Fruit fly (Drosophila melanogaster): ENCODE results near the gene Samuel.

Samuel gene

dm6 chr2L:11065106-11065878, 1.5 kb downstream of the Samuel start (continued):
- TF ChIP-seq ind (GFP tag; optimal IDR thresholded peaks at IDR 0.05): peak; percentile 25
- no peak for TF ChIP-seq az2 (GFP tag; optimal IDR thresholded peaks at IDR 0.05)
- peak; percentile 11 for TF ChIP-seq CG12391 (tag; optimal IDR thresholded peaks at IDR 0.05)
- TF ChIP-seq mam (GFP tag; optimal IDR thresholded peaks at IDR 0.05): peak; percentile 8
- TF ChIP-seq eve (GFP tag; optimal IDR thresholded peaks at IDR 0.05): no peak
- TF ChIP-seq CG13424 (tag; optimal IDR thresholded peaks at IDR 0.05): peak; percentile 5
- TF ChIP-seq oc (tag; optimal IDR thresholded peaks at IDR 0.05): no peak
- peak; percentile 10 for TF ChIP-seq exex (tag; optimal IDR thresholded peaks at IDR 0.05)
- no peak for TF ChIP-seq CG6654 (GFP tag; optimal IDR thresholded peaks at IDR 0.05)
- TF ChIP-seq CG11456 (GFP tag; IDR thresholded peaks at IDR 0.05): 0 out of 3 replicates have a peak, but pooled peaks have one; percentile 6
- TF ChIP-seq Sry-δ (GFP tag; optimal IDR thresholded peaks at IDR 0.05): no peak
- peak; percentile 9 for TF ChIP-seq phol (tag; optimal IDR thresholded peaks at IDR 0.05)
- no peak for TF ChIP-seq Hr78 (GFP tag; optimal IDR thresholded peaks at IDR 0.05)
- TF ChIP-seq D19B (GFP tag; optimal IDR thresholded peaks at IDR 0.05): peak; percentile 33
- no peak for TF ChIP-seq CG10321 (GFP tag; IDR thresholded peaks at IDR 0.05)
- TF ChIP-seq gt (GFP tag; IDR thresholded peaks at IDR 0.05): no peak
- peak; percentile 20 for TF ChIP-seq zfh2 (GFP tag; optimal IDR thresholded peaks at IDR 0.05)
- TF ChIP-seq wor (GFP tag; IDR thresholded peaks at IDR 0.05): no peak
- 0 out of 2 replicates have a peak, but pooled peaks have one; percentile 20 for TF ChIP-seq CG8765 (GFP tag; IDR thresholded peaks at IDR 0.05)
- no peak for TF ChIP-seq mld (GFP tag; IDR thresholded peaks at IDR 0.05; ENCODE audit: partially characterized antibody)
- TF ChIP-seq Sox102F (GFP tag; optimal IDR thresholded peaks at IDR 0.05): peak; percentile 25
- no peak for TF ChIP-seq Xbp1 (GFP tag; optimal IDR thresholded peaks at IDR 0.05)
- no peak for TF ChIP-seq dmrt11E (tag; optimal IDR thresholded peaks at IDR 0.05)
- TF ChIP-seq esg (GFP tag; conservative IDR thresholded peaks at IDR 0.05): 0 out of 2 replicates have a peak, but pooled peaks have one; percentile 21
- TF ChIP-seq CG17361 (GFP tag; IDR thresholded peaks at IDR 0.05): peak; percentile 48; the same call in 2 of the 3 replicates
- peak; percentile 70 for TF ChIP-seq crol (GFP tag; IDR thresholded peaks at IDR 0.05)
- TF ChIP-seq pb (GFP tag; optimal IDR thresholded peaks at IDR 0.05): no peak
- TF ChIP-seq CG7556 (GFP tag; optimal IDR thresholded peaks at IDR 0.05): peak; percentile 5
- peak; percentile 69 for TF ChIP-seq CG2678 (tag; optimal IDR thresholded peaks at IDR 0.05)
- TF ChIP-seq CG31224 (GFP tag; IDR thresholded peaks at IDR 0.05): peak; percentile 55
- peak; percentile 41 for TF ChIP-seq CG13775 (GFP tag; optimal IDR thresholded peaks at IDR 0.05)
- TF ChIP-seq gem (tag; optimal IDR thresholded peaks at IDR 0.05): peak; percentile 67
- TF ChIP-seq CG18599 (GFP tag; optimal IDR thresholded peaks at IDR 0.05): peak; percentile 71
- no peak for TF ChIP-seq C15 (GFP tag; IDR thresholded peaks at IDR 0.05)
- TF ChIP-seq Camta (GFP tag; optimal IDR thresholded peaks at IDR 0.05): no peak
- peak; percentile 2 for TF ChIP-seq kah (GFP tag; optimal IDR thresholded peaks at IDR 0.05)
- no peak for TF ChIP-seq vfl (GFP tag; optimal IDR thresholded peaks at IDR 0.05)
- peak; percentile 74; the same call in 1 of the 2 replicates for TF ChIP-seq Drgx (GFP tag; IDR thresholded peaks at IDR 0.05)
- no peak for TF ChIP-seq CG15514 (GFP tag; optimal IDR thresholded peaks at IDR 0.05)
- TF ChIP-seq CG9876 (GFP tag; optimal IDR thresholded peaks at IDR 0.05): no peak
- peak; percentile 8 for TF ChIP-seq org-1 (GFP tag; optimal IDR thresholded peaks at IDR 0.05)
- no peak for TF ChIP-seq dimm (GFP tag; IDR thresholded peaks at IDR 0.05)
- TF ChIP-seq CG2889 (GFP tag; IDR thresholded peaks at IDR 0.05): no peak
- TF ChIP-seq CG12942 (GFP tag; optimal IDR thresholded peaks at IDR 0.05): no peak
- no peak for TF ChIP-seq gfzf (GFP tag; optimal IDR thresholded peaks at IDR 0.05)
- TF ChIP-seq zen (tag; optimal IDR thresholded peaks at IDR 0.05): no peak
- TF ChIP-seq CG9215 (GFP tag; IDR thresholded peaks at IDR 0.05): peak; percentile 59
- TF ChIP-seq dm (GFP tag; optimal IDR thresholded peaks at IDR 0.05): no peak
- no peak for TF ChIP-seq her (GFP tag; optimal IDR thresholded peaks at IDR 0.05)

All from whole organism, embryonic.